Worm (Caenorhabditis elegans): ENCODE data around the gene dur-1.

Gene dur-1

ce11 chrIV:9972629-9973028 lies 44.6 kb upstream of the dur-1 start, which contains the start of the genes C47E12.12 and C47E12.10:
C47E12.12 (minus strand) TSS chrIV:9972729.
C47E12.10 (plus strand) TSS chrIV:9972800.
- TF ChIP-seq unc-130 (tag; optimal IDR thresholded peaks at IDR 0.05) = no peak
- no peak for TF ChIP-seq mep-1 (tag; optimal IDR thresholded peaks at IDR 0.05)
- TF ChIP-seq pqm-1 (tag; optimal IDR thresholded peaks at IDR 0.05) = no peak
- no peak for TF ChIP-seq unc-86 (tag; optimal IDR thresholded peaks at IDR 0.05)
- TF ChIP-seq fkh-10 (GFP tag; optimal IDR thresholded peaks at IDR 0.05) = no peak
- no peak for TF ChIP-seq xbp-1 (tag; optimal IDR thresholded peaks at IDR 0.05)
- no peak for TF ChIP-seq sox-4 (tag; optimal IDR thresholded peaks at IDR 0.05)
- TF ChIP-seq lsy-2 (tag; optimal IDR thresholded peaks at IDR 0.05) = no peak

DNA sequence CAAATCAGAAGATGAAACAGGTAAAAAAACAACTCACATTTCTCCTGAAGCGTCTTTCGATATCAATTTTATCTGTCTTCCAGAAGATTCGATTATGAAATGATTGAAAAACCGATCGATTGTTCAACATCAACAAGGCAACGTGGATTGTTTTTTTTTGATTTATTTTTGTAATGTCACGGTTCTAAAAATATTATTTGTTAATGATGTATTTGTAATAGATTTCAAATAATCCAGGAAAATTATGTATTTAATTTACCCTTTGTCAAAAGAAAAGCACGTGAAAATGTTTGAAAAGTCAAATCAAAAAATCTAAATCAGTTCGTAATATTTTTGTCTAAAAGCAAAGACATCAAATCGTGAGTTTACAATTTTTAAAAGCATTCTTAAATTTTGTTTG lies 41.1 kb upstream of the dur-1 start, which contains the start of the genes kin-5 and C47E12.11:
kin-5 (minus strand) TSS at position 101 of the 400 bp plus-strand sequence.
C47E12.11 (plus strand) TSS at position 320 of the 400 bp plus-strand sequence.
- TF ChIP-seq aly-2 (tag; optimal IDR thresholded peaks at IDR 0.05) (no peak), ztf-4 (tag; optimal IDR thresholded peaks at IDR 0.05) (no peak), snpc-4 (tag; optimal IDR thresholded peaks at IDR 0.05) (no peak), swsn-7 (tag; optimal IDR thresholded peaks at IDR 0.05) (no peak), egl-27 (tag; optimal IDR thresholded peaks at IDR 0.05) (no peak), jun-1 (tag; optimal IDR thresholded peaks at IDR 0.05) (no peak), elt-2 (tag; optimal IDR thresholded peaks at IDR 0.05) (no peak), nhr-28 (tag; optimal IDR thresholded peaks at IDR 0.05) (no peak), aha-1 (tag; optimal IDR thresholded peaks at IDR 0.05) (no peak), mef-2 (tag; optimal IDR thresholded peaks at IDR 0.05) (no peak), ama-1 (optimal IDR thresholded peaks at IDR 0.05) (no peak), ets-5 (GFP tag; IDR thresholded peaks at IDR 0.05) (no peak)

- TF ChIP-seq mep-1 (tag; optimal IDR thresholded peaks at IDR 0.05) (no peak), mef-2 (tag; optimal IDR thresholded peaks at IDR 0.05) (no peak), ceh-88 (GFP tag; IDR thresholded peaks at IDR 0.05) (no peak), mdl-1 (tag; optimal IDR thresholded peaks at IDR 0.05) (no peak), fkh-10 (GFP tag; optimal IDR thresholded peaks at IDR 0.05) (no peak), lin-35 (GFP tag; optimal IDR thresholded peaks at IDR 0.05) (no peak), elt-2 (tag; optimal IDR thresholded peaks at IDR 0.05) (no peak), nhr-76 (tag; optimal IDR thresholded peaks at IDR 0.05) (no peak), skn-1 (tag; optimal IDR thresholded peaks at IDR 0.05) (no peak), sox-4 (tag; optimal IDR thresholded peaks at IDR 0.05) (no peak), ces-1 (GFP tag; optimal IDR thresholded peaks at IDR 0.05) (no peak), C04F5.9 (tag; optimal IDR thresholded peaks at IDR 0.05) (no peak), aha-1 (tag; optimal IDR thresholded peaks at IDR 0.05) (no peak), lin-15B (tag; optimal IDR thresholded peaks at IDR 0.05) (no peak), pag-3 (tag; optimal IDR thresholded peaks at IDR 0.05; ENCODE audit: borderline replicate concordance, insufficient read depth) (no peak), C34B4.2 (tag; optimal IDR thresholded peaks at IDR 0.05) (no peak), lir-3 (tag; optimal IDR thresholded peaks at IDR 0.05; ENCODE audit: poor library complexity) (no peak), nhr-84 (tag; optimal IDR thresholded peaks at IDR 0.05) (no peak), C16A3.4 (tag; optimal IDR thresholded peaks at IDR 0.05) (no peak), ztf-4 (tag; optimal IDR thresholded peaks at IDR 0.05) (no peak)
These were observed 35.9 kb upstream of the dur-1 start, which contains the start of gene T13H10.2 for ce11 chrIV:9963945-9964344. T13H10.2 (plus strand) TSS chrIV:9964245.

DNA sequence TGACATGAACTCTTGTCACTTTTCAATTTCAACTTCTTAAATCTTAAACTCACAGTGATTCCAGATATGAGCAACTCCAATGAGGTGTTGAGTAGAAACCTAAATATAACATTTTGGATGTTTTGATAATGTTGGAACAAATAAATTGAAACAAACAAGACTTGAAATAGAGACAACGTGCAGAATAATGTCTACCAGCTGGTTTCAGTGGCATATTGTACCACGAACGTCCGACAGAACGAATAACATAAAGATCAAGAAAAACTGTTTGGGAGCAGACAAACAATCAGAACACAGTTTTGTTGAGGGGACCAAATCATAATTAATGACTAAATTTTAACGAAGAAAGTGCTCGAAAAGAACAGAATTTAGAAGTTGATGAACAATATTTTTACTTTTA lies 25.3 kb upstream of the dur-1 start, which contains the start of gene gon-1:
gon-1 (minus strand) TSS at position 101 of the 400 bp plus-strand sequence.
- TF ChIP-seq Y116A8C.19 (tag; optimal IDR thresholded peaks at IDR 0.05; ENCODE audit: borderline replicate concordance) (no peak), rnt-1 (tag; optimal IDR thresholded peaks at IDR 0.05) (no peak), aha-1 (tag; optimal IDR thresholded peaks at IDR 0.05) (no peak), lir-3 (tag; optimal IDR thresholded peaks at IDR 0.05; ENCODE audit: poor library complexity) (no peak)

DNA sequence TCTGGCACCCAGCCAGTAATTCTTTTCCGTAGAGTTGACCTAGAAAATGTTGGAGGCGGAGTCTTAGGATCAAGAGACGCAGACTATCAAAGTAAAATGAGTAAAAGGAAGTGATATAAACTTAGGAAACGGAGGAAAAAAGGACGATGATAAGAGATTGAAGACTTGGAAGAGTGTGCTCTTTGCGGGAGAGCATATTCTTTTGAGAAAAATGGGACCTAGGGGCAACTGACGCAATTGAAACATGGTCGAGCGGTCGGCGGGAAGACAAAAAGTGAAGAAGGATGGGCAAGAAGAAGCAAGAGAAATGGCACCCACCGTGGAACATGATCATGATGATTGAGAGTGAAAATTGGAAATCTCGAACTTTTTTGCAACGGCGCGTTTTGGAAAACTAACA lies 20.0 kb upstream of the dur-1 start:
- no peak for TF ChIP-seq C04F5.9 (tag; optimal IDR thresholded peaks at IDR 0.05)
- TF ChIP-seq elt-3 (tag; optimal IDR thresholded peaks at IDR 0.05) = no peak
- TF ChIP-seq nhr-77 (tag; optimal IDR thresholded peaks at IDR 0.05) = peak; percentile 35
- peak; percentile 60 for TF ChIP-seq rnt-1 (tag; optimal IDR thresholded peaks at IDR 0.05)
- no peak for TF ChIP-seq lin-13 (GFP tag; optimal IDR thresholded peaks at IDR 0.05)
- TF ChIP-seq mdl-1 (tag; optimal IDR thresholded peaks at IDR 0.05) = no peak
- TF ChIP-seq mab-9 (GFP tag; IDR thresholded peaks at IDR 0.05) = no peak
- TF ChIP-seq mep-1 (tag; optimal IDR thresholded peaks at IDR 0.05) = peak; percentile 8
- TF ChIP-seq jun-1 (tag; optimal IDR thresholded peaks at IDR 0.05) = no peak
- TF ChIP-seq efl-1 (optimal IDR thresholded peaks at IDR 0.05) = peak; percentile 4 to 56
- TF ChIP-seq efl-1 (GFP tag; optimal IDR thresholded peaks at IDR 0.05 in 1 of 2) = peak in 1 of 2 experiments; percentile 52
- TF ChIP-seq unc-30 (tag; optimal IDR thresholded peaks at IDR 0.05) = no peak
- no peak for TF ChIP-seq ets-5 (GFP tag; IDR thresholded peaks at IDR 0.05)
- no peak for TF ChIP-seq ceh-8 (GFP tag; optimal IDR thresholded peaks at IDR 0.05)
- TF ChIP-seq nhr-71 (tag; optimal IDR thresholded peaks at IDR 0.05) = peak; percentile 66
- TF ChIP-seq nhr-11 (tag; optimal IDR thresholded peaks at IDR 0.05) = no peak
- TF ChIP-seq dpl-1 (GFP tag; optimal IDR thresholded peaks at IDR 0.05) = peak; percentile 8 to 39 (median 12)

Measured in whole organism, L1 larva.